Worm (Caenorhabditis elegans) whole organism, midembryonic: ENCODE data around the gene C27C12.3.

Source experiments
- T22C8.4 ChIP-seq: fragments of 200-800 bp; sonication (Bioruptor generic); IDR thresholded peaks from 2 replicates; pipeline ENCODE4 v1.3.6; 2022; ENCODE audit warnings: missing genetic modification characterization, missing compliant biosample characterization
- klf-2 ChIP-seq: fragments of 200-800 bp; sonication (Bioruptor generic); conservative IDR thresholded peaks from 2 replicates; pipeline ENCODE4 v1.3.6; 2022; ENCODE audit warnings: missing genetic modification reagents, missing genetic modification characterization, missing compliant biosample characterization
- tab-1 ChIP-seq: fragments of 200-800 bp; sonication (Bioruptor generic); IDR thresholded peaks from 2 replicates; pipeline ENCODE4 v1.3.6; 2022; ENCODE audit warnings: missing genetic modification characterization, missing compliant biosample characterization
- ztf-29 ChIP-seq: fragments of 200-800 bp; sonication (Bioruptor generic); IDR thresholded peaks from 2 replicates; pipeline ENCODE4 v1.3.6; 2022; ENCODE audit warnings: missing genetic modification reagents, missing genetic modification characterization, missing compliant biosample characterization

ce11 chrX:14841030-14841429 lies 24.6 kb downstream of the C27C12.3 start:
- TF ChIP-seq klf-2 (GFP tag; lab: Robert Waterston, UW) (no peak), tab-1 (GFP tag; lab: Robert Waterston, UW) (no peak), ztf-29 (GFP tag; lab: Robert Waterston, UW) (0 out of 2 replicates have a peak, but pooled peaks have one; percentile 7), T22C8.4 (GFP tag; lab: Robert Waterston, UW) (no peak)
